Worm (Caenorhabditis elegans) whole organism, midembryonic: ENCODE results near the gene str-255.

ENCODE experiments used
- T22C8.4 ChIP-seq: fragments of 200-800 bp; sonication (Bioruptor generic); IDR thresholded peaks from 2 replicates; pipeline ENCODE4 v1.3.6; 2022; ENCODE audit warnings: missing genetic modification characterization, missing compliant biosample characterization
- cog-1 ChIP-seq: sonication (generic microtip); optimal IDR thresholded peaks from 2 replicates; lab custom pipeline; 2016; ENCODE audit warnings: missing genetic modification characterization, missing compliant biosample characterization
- flt-1 ChIP-seq: fragments of 200-800 bp; sonication (Bioruptor generic); IDR thresholded peaks from 2 replicates; pipeline ENCODE4 v1.3.6; 2022; ENCODE audit warnings: missing genetic modification characterization, missing compliant biosample characterization
- klf-2 ChIP-seq: fragments of 200-800 bp; sonication (Bioruptor generic); conservative IDR thresholded peaks from 2 replicates; pipeline ENCODE4 v1.3.6; 2022; ENCODE audit warnings: missing genetic modification reagents, missing genetic modification characterization, missing compliant biosample characterization
- med-1 ChIP-seq: sonication (generic microtip); optimal IDR thresholded peaks from 2 replicates; lab custom pipeline; 2017; ENCODE audit warnings: missing genetic modification characterization, mild to moderate bottlenecking, missing compliant biosample characterization, antibody characterized with exemption, missing genetic modification reagents; ENCODE audit not compliant: insufficient read depth
- ref-1 ChIP-seq: fragments of 200-800 bp; sonication (Bioruptor generic); conservative IDR thresholded peaks from 2 replicates; pipeline ENCODE4 v1.3.6; 2022; ENCODE audit warnings: missing genetic modification reagents, missing genetic modification characterization, missing compliant biosample characterization
- tab-1 ChIP-seq: fragments of 200-800 bp; sonication (Bioruptor generic); IDR thresholded peaks from 2 replicates; pipeline ENCODE4 v1.3.6; 2022; ENCODE audit warnings: missing genetic modification characterization, missing compliant biosample characterization
- ztf-23 ChIP-seq: fragments of 200-800 bp; sonication (Bioruptor generic); IDR thresholded peaks from 2 replicates; pipeline ENCODE4 v1.3.6; 2022; ENCODE audit warnings: missing genetic modification reagents, missing genetic modification characterization, missing compliant biosample characterization
- ztf-29 ChIP-seq: fragments of 200-800 bp; sonication (Bioruptor generic); IDR thresholded peaks from 2 replicates; pipeline ENCODE4 v1.3.6; 2022; ENCODE audit warnings: missing genetic modification reagents, missing genetic modification characterization, missing compliant biosample characterization

The str-255 gene

ce11 chrV:2163735-2164134 is at the start of gene str-255:
Gene str-255, minus strand, starts transcription at chrV:2163835.
- TF ChIP-seq ref-1 (GFP tag; lab: Robert Waterston, UW) (no peak), ztf-23 (GFP tag; lab: Robert Waterston, UW) (no peak), klf-2 (GFP tag; lab: Robert Waterston, UW) (no peak), cog-1 (tag; lab: Kevin White, UChicago) (no peak), T22C8.4 (GFP tag; lab: Robert Waterston, UW) (no peak), med-1 (GFP tag; lab: Kevin White, UChicago) (no peak), tab-1 (no peak), ztf-29 (GFP tag; lab: Robert Waterston, UW) (no peak), flt-1 (GFP tag; lab: Robert Waterston, UW) (no peak)

ce11 chrV:2211936-2212335 is 48.3 kb upstream of the str-255 start, which contains the start of gene nhr-133:
Gene nhr-133, minus strand, starts transcription at chrV:2212118.
- TF ChIP-seq ztf-23 (GFP tag; lab: Robert Waterston, UW) (no peak), tab-1 (no peak), flt-1 (GFP tag; lab: Robert Waterston, UW) (no peak), cog-1 (tag; lab: Kevin White, UChicago) (no peak), klf-2 (GFP tag; lab: Robert Waterston, UW) (no peak), med-1 (GFP tag; lab: Kevin White, UChicago) (no peak), T22C8.4 (GFP tag; lab: Robert Waterston, UW) (no peak), ref-1 (GFP tag; lab: Robert Waterston, UW) (no peak)

- TF ChIP-seq cog-1 (tag; lab: Kevin White, UChicago) (no peak), tab-1 (no peak), klf-2 (GFP tag; lab: Robert Waterston, UW) (no peak), T22C8.4 (GFP tag; lab: Robert Waterston, UW) (no peak), ztf-23 (GFP tag; lab: Robert Waterston, UW) (no peak), med-1 (GFP tag; lab: Kevin White, UChicago) (no peak), ref-1 (GFP tag; lab: Robert Waterston, UW) (no peak), flt-1 (GFP tag; lab: Robert Waterston, UW) (no peak), ztf-29 (GFP tag; lab: Robert Waterston, UW) (no peak)
These were observed 43.9 kb upstream of the str-255 start for ce11 chrV:2207527-2207926.

- TF ChIP-seq med-1 (GFP tag; lab: Kevin White, UChicago) (no peak), T22C8.4 (GFP tag; lab: Robert Waterston, UW) (no peak), flt-1 (GFP tag; lab: Robert Waterston, UW) (no peak), ztf-29 (GFP tag; lab: Robert Waterston, UW) (no peak), tab-1 (no peak), cog-1 (tag; lab: Kevin White, UChicago) (no peak), ztf-23 (GFP tag; lab: Robert Waterston, UW) (no peak), ref-1 (GFP tag; lab: Robert Waterston, UW) (no peak), klf-2 (GFP tag; lab: Robert Waterston, UW) (no peak)
These were observed 43.2 kb upstream of the str-255 start, which contains the start of gene svh-11 for ce11 chrV:2206801-2207200. Gene svh-11, plus strand, starts transcription at chrV:2207101.

- no peak for TF ChIP-seq klf-2 (GFP tag; lab: Robert Waterston, UW)
- TF ChIP-seq T22C8.4 (GFP tag; lab: Robert Waterston, UW) = no peak
- no peak for TF ChIP-seq ztf-29 (GFP tag; lab: Robert Waterston, UW)
These were observed 42.5 kb upstream of the str-255 start, which contains the start of gene srt-40 for ce11 chrV:2206181-2206580. Gene srt-40, minus strand, starts transcription at chrV:2206281.

- TF ChIP-seq tab-1 (no peak), cog-1 (tag; lab: Kevin White, UChicago) (no peak), flt-1 (GFP tag; lab: Robert Waterston, UW) (no peak)
These were observed 40.4 kb upstream of the str-255 start, which contains the start of gene cyp-33C12 for ce11 chrV:2204080-2204479. Gene cyp-33C12, minus strand, starts transcription at chrV:2204400.

ce11 chrV:2201240-2201639 is 37.6 kb upstream of the str-255 start, which contains the start of gene cyp-32B1:
Gene cyp-32B1, minus strand, starts transcription at chrV:2201415.
- TF ChIP-seq flt-1 (GFP tag; lab: Robert Waterston, UW) = no peak
- no peak for TF ChIP-seq cog-1 (tag; lab: Kevin White, UChicago)
- no peak for TF ChIP-seq tab-1
- no peak for TF ChIP-seq med-1 (GFP tag; lab: Kevin White, UChicago)
- no peak for TF ChIP-seq klf-2 (GFP tag; lab: Robert Waterston, UW)
- no peak for TF ChIP-seq ztf-29 (GFP tag; lab: Robert Waterston, UW)
- no peak for TF ChIP-seq ref-1 (GFP tag; lab: Robert Waterston, UW)
- TF ChIP-seq ztf-23 (GFP tag; lab: Robert Waterston, UW) = no peak
- no peak for TF ChIP-seq T22C8.4 (GFP tag; lab: Robert Waterston, UW)

ce11 chrV:2200402-2200801 is 36.8 kb upstream of the str-255 start:
- TF ChIP-seq ztf-23 (GFP tag; lab: Robert Waterston, UW) = no peak
- no peak for TF ChIP-seq cog-1 (tag; lab: Kevin White, UChicago)
- TF ChIP-seq ztf-29 (GFP tag; lab: Robert Waterston, UW) = no peak
- no peak for TF ChIP-seq T22C8.4 (GFP tag; lab: Robert Waterston, UW)
- TF ChIP-seq flt-1 (GFP tag; lab: Robert Waterston, UW) = no peak
- TF ChIP-seq ref-1 (GFP tag; lab: Robert Waterston, UW) = no peak
- no peak for TF ChIP-seq tab-1
- no peak for TF ChIP-seq med-1 (GFP tag; lab: Kevin White, UChicago)
- no peak for TF ChIP-seq klf-2 (GFP tag; lab: Robert Waterston, UW)

ce11 chrV:2199594-2199993 is 36.0 kb upstream of the str-255 start:
- TF ChIP-seq ztf-29 (GFP tag; lab: Robert Waterston, UW) = no peak

- TF ChIP-seq klf-2 (GFP tag; lab: Robert Waterston, UW) = no peak
- TF ChIP-seq ztf-29 (GFP tag; lab: Robert Waterston, UW) = no peak
- TF ChIP-seq ztf-23 (GFP tag; lab: Robert Waterston, UW) = no peak
- no peak for TF ChIP-seq T22C8.4 (GFP tag; lab: Robert Waterston, UW)
- no peak for TF ChIP-seq ref-1 (GFP tag; lab: Robert Waterston, UW)
- TF ChIP-seq tab-1 = no peak
- no peak for TF ChIP-seq cog-1 (tag; lab: Kevin White, UChicago)
These were observed 28.5 kb upstream of the str-255 start, which contains the start of gene nhr-13 for ce11 chrV:2192117-2192516. Gene nhr-13, plus strand, starts transcription at chrV:2192485.
